Worm (Caenorhabditis elegans): ENCODE data around the gene ptl-1.

Gene ptl-1

DNA sequence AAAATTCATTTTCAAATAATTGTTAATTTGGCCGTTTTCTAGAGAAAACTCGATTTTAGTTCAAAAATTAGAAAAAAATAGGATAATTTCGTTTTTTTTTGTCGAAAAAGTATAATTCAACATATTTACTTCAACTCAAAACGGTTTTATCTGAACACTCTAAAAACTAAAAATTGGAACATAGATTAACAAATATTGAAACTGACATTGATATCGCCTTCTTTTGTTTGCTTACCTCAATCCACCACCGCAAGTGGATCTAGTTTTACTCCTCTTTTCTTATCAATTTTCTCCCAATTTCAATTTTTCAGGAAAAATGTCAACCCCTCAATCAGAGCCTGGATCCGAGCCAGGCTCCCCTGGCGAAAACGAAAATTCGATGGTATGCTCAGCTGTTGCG lies at the start of gene ptl-1:
TSS of gene ptl-1 (plus strand) at position 301 of the 400 bp plus-strand sequence.
- TF ChIP-seq hmg-4 (GFP tag; optimal IDR thresholded peaks at IDR 0.05) = no peak

DNA sequence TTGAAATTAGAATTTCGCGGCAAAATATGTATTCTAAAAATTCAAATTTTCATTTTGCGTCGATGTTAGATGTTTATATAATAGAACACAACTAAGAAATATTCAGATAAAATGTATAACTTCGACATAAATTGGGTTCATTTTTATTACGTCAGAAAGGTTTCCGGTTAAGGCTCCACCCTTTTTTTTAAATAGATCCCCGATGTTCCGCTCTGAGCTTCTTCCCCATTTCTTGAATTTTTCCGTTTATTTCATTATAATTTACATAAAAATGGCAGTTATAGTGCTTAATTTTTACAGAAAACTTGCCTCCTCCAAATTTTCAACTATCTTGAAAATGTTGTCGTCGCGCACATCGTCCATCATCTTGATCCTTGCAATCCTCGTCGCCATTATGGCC lies 40.2 kb upstream of the ptl-1 start, which contains the start of gene flp-24:
TSS of gene flp-24 (plus strand) at position 301 of the 400 bp plus-strand sequence.
- TF ChIP-seq ceh-36 (tag; optimal IDR thresholded peaks at IDR 0.05) = no peak
- TF ChIP-seq ets-7 (tag; optimal IDR thresholded peaks at IDR 0.05) = no peak
- no peak for TF ChIP-seq hmg-4 (GFP tag; optimal IDR thresholded peaks at IDR 0.05)
- no peak for TF ChIP-seq hmbx-1 (tag; optimal IDR thresholded peaks at IDR 0.05)
- TF ChIP-seq ama-1 (optimal IDR thresholded peaks at IDR 0.05) = no peak
- no peak for TF ChIP-seq B0310.2 (tag; optimal IDR thresholded peaks at IDR 0.05)
- TF ChIP-seq tra-4 (tag; optimal IDR thresholded peaks at IDR 0.05) = no peak
- TF ChIP-seq pes-1 (GFP tag; IDR thresholded peaks at IDR 0.05) = no peak
- TF ChIP-seq flt-1 (GFP tag; IDR thresholded peaks at IDR 0.05) = no peak
- TF ChIP-seq hnd-1 (tag; optimal IDR thresholded peaks at IDR 0.05) = no peak
- TF ChIP-seq tbx-11 (GFP tag; IDR thresholded peaks at IDR 0.05) = no peak
- TF ChIP-seq sea-1 (GFP tag; conservative IDR thresholded peaks at IDR 0.05) = no peak
- no peak for TF ChIP-seq F13C5.2 (tag; optimal IDR thresholded peaks at IDR 0.05)
- TF ChIP-seq aly-1 (tag; optimal IDR thresholded peaks at IDR 0.05) = no peak
- TF ChIP-seq scrt-1 (GFP tag; IDR thresholded peaks at IDR 0.05) = no peak
- TF ChIP-seq tbx-37 (GFP tag; conservative IDR thresholded peaks at IDR 0.05) = no peak
- no peak for TF ChIP-seq ceh-13 (GFP tag; optimal IDR thresholded peaks at IDR 0.05)

DNA sequence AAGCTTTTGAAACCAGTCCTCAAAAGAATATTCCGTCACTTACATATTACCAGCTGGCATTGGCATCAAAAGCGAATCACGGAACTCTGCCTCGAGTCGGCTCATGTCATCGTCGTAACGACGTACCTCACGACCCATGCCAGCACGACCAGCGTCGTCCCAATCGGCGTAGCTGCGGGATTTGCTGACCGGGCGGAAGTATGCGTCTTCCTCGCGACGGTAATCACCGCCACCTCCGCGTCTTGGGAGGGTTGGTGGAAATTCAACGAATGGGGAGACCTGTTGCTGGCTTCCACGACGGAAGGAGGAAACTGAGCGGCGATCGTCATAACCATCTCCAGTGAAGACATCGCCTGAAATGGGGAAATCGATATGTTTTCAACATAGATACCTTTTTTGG lies 36.9 kb upstream of the ptl-1 start:
- TF ChIP-seq tra-4 (tag; optimal IDR thresholded peaks at IDR 0.05) (no peak), hmg-4 (GFP tag; optimal IDR thresholded peaks at IDR 0.05) (no peak), ceh-36 (tag; optimal IDR thresholded peaks at IDR 0.05) (no peak), ama-1 (optimal IDR thresholded peaks at IDR 0.05) (no peak), ets-7 (tag; optimal IDR thresholded peaks at IDR 0.05) (no peak), F13C5.2 (tag; optimal IDR thresholded peaks at IDR 0.05) (no peak), ceh-13 (GFP tag; optimal IDR thresholded peaks at IDR 0.05) (no peak), B0310.2 (tag; optimal IDR thresholded peaks at IDR 0.05) (no peak), tbx-37 (GFP tag; conservative IDR thresholded peaks at IDR 0.05) (no peak), sea-1 (GFP tag; conservative IDR thresholded peaks at IDR 0.05) (no peak), flt-1 (GFP tag; IDR thresholded peaks at IDR 0.05) (no peak)

DNA sequence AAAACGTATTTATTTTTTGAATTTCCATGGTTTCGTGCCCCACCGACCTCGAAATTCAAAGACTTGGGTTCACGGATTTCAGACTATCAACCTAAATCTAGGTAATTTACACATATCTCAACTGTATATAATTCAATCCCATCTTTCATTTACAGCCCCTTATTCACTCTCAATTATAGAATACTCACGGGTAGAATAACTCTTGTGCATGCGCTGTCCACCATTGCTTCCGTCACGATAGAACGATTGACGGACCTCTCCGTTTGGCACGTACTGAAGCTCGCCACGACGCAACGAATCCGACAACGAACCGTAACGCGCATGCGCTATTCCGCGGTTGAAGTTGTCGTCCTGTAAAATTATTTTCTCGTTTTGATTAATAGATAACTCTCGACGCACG lies 36.3 kb upstream of the ptl-1 start:
- no peak for TF ChIP-seq ama-1 (optimal IDR thresholded peaks at IDR 0.05)
- TF ChIP-seq aly-1 (tag; optimal IDR thresholded peaks at IDR 0.05) = no peak
- TF ChIP-seq flt-1 (GFP tag; IDR thresholded peaks at IDR 0.05) = no peak
- no peak for TF ChIP-seq hmbx-1 (tag; optimal IDR thresholded peaks at IDR 0.05)
- TF ChIP-seq tbx-11 (GFP tag; IDR thresholded peaks at IDR 0.05) = no peak
- TF ChIP-seq B0310.2 (tag; optimal IDR thresholded peaks at IDR 0.05) = no peak
- TF ChIP-seq tbx-37 (GFP tag; conservative IDR thresholded peaks at IDR 0.05) = no peak
- TF ChIP-seq ets-7 (tag; optimal IDR thresholded peaks at IDR 0.05) = no peak
- TF ChIP-seq tra-4 (tag; optimal IDR thresholded peaks at IDR 0.05) = no peak
- TF ChIP-seq ceh-13 (GFP tag; optimal IDR thresholded peaks at IDR 0.05) = no peak
- TF ChIP-seq hmg-4 (GFP tag; optimal IDR thresholded peaks at IDR 0.05) = no peak
- no peak for TF ChIP-seq F13C5.2 (tag; optimal IDR thresholded peaks at IDR 0.05)
- no peak for TF ChIP-seq sea-1 (GFP tag; conservative IDR thresholded peaks at IDR 0.05)
- no peak for TF ChIP-seq pes-1 (GFP tag; IDR thresholded peaks at IDR 0.05)
- no peak for TF ChIP-seq scrt-1 (GFP tag; IDR thresholded peaks at IDR 0.05)
- TF ChIP-seq hnd-1 (tag; optimal IDR thresholded peaks at IDR 0.05) = no peak
- TF ChIP-seq ceh-36 (tag; optimal IDR thresholded peaks at IDR 0.05) = no peak

DNA sequence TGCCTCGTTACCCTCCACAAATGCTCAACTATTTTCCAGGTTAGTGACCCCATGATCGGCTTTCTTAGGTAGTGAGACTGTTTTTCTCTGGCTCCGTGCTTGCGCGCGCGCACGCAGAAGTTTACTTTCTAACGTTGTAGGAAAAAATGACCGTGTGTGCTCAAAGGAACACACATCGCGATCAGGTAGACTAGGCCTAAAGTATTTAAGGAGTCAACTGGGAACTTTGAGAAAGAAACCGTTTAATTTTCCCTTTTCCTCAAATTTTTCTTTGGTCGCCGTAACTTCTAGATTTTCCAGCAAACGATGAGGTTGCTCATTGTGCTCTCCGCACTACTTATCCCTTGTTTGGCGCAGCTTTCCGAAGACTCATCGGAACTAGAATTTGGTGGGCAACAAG lies 24.6 kb upstream of the ptl-1 start, which contains the start of gene idpp-1:
TSS of gene idpp-1 (plus strand) at position 301 of the 400 bp plus-strand sequence.
- TF ChIP-seq hmg-4 (GFP tag; optimal IDR thresholded peaks at IDR 0.05) = no peak
- TF ChIP-seq aly-1 (tag; optimal IDR thresholded peaks at IDR 0.05) = no peak
- no peak for TF ChIP-seq sea-1 (GFP tag; conservative IDR thresholded peaks at IDR 0.05)
- TF ChIP-seq tbx-11 (GFP tag; IDR thresholded peaks at IDR 0.05) = no peak
- no peak for TF ChIP-seq flt-1 (GFP tag; IDR thresholded peaks at IDR 0.05)
- no peak for TF ChIP-seq ceh-36 (tag; optimal IDR thresholded peaks at IDR 0.05)
- no peak for TF ChIP-seq scrt-1 (GFP tag; IDR thresholded peaks at IDR 0.05)
- TF ChIP-seq hnd-1 (tag; optimal IDR thresholded peaks at IDR 0.05) = no peak
- no peak for TF ChIP-seq ceh-13 (GFP tag; optimal IDR thresholded peaks at IDR 0.05)

DNA sequence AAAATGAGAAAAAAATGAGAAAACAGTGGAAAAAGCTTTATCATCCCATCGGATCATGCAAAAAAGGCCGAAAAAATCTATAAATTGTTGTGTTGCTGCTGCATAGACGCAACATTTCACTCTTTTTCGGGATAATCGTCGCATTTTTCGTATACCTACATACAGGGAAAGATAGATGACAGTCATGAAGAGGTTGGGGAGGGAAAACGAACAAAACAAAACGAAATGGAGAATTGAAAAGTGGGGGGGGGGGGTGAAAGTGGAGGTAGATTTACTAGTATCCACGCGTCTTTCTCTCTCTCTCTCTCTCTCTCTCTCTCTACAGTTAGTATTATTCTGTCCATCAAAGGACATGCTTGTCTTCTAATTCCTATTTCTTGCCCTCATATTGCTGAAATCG lies 20.5 kb upstream of the ptl-1 start:
- TF ChIP-seq sea-1 (GFP tag; conservative IDR thresholded peaks at IDR 0.05) (no peak), ceh-13 (GFP tag; optimal IDR thresholded peaks at IDR 0.05) (no peak), tbx-11 (GFP tag; IDR thresholded peaks at IDR 0.05) (no peak), aly-1 (tag; optimal IDR thresholded peaks at IDR 0.05) (no peak), tbx-37 (GFP tag; conservative IDR thresholded peaks at IDR 0.05) (no peak), scrt-1 (GFP tag; IDR thresholded peaks at IDR 0.05) (no peak), ets-7 (tag; optimal IDR thresholded peaks at IDR 0.05) (no peak), pes-1 (GFP tag; IDR thresholded peaks at IDR 0.05) (no peak), ceh-36 (tag; optimal IDR thresholded peaks at IDR 0.05) (no peak), tra-4 (tag; optimal IDR thresholded peaks at IDR 0.05) (no peak), F13C5.2 (tag; optimal IDR thresholded peaks at IDR 0.05) (no peak), hnd-1 (tag; optimal IDR thresholded peaks at IDR 0.05) (no peak), hmbx-1 (tag; optimal IDR thresholded peaks at IDR 0.05) (no peak), B0310.2 (tag; optimal IDR thresholded peaks at IDR 0.05) (no peak)

DNA sequence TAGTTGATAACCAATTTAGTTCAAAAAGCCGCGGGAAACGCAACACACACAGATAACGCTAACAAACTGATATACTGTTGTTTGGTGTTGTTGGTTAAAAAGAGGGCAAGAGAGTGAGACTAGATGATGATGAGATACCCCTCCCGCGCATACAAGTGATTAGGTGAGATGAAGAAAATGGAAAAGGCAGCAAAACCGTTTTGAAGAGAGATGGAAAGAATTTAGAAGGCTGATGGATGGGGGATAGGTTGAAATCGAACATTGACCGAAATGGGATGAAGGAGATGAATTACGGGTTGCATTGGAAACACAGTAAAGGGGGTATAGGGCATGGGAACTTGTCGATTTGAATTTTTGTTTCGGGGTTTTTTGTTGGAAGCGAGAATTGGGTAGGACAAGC lies 16.2 kb upstream of the ptl-1 start:
- TF ChIP-seq ama-1 (optimal IDR thresholded peaks at IDR 0.05) (no peak), ets-7 (tag; optimal IDR thresholded peaks at IDR 0.05) (no peak), pes-1 (GFP tag; IDR thresholded peaks at IDR 0.05) (no peak), tra-4 (tag; optimal IDR thresholded peaks at IDR 0.05) (no peak), flt-1 (GFP tag; IDR thresholded peaks at IDR 0.05) (no peak), hnd-1 (tag; optimal IDR thresholded peaks at IDR 0.05) (no peak), ceh-13 (GFP tag; optimal IDR thresholded peaks at IDR 0.05) (no peak), sea-1 (GFP tag; conservative IDR thresholded peaks at IDR 0.05) (no peak), tbx-37 (GFP tag; conservative IDR thresholded peaks at IDR 0.05) (no peak), tbx-11 (GFP tag; IDR thresholded peaks at IDR 0.05) (no peak)

DNA sequence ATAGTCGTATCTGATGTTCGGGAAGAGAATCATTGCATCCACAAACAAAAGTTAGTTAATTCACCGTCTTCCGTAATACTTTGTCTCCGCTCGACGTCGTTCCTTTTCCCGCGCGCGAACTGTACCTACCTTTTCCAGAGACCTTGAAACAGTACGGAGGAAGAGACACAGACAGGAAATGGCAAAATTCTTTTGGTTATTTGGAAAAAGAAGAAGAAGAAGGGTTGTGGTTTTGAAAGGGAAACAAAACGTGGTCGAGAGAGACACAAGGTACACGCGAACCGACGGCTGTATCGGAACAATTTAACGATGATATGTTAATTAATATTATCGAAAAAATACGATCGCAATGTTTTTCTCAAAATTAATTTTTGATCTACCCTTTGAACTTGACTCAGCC lies 15.0 kb upstream of the ptl-1 start:
- TF ChIP-seq hmbx-1 (tag; optimal IDR thresholded peaks at IDR 0.05) (no peak), hnd-1 (tag; optimal IDR thresholded peaks at IDR 0.05) (no peak), F13C5.2 (tag; optimal IDR thresholded peaks at IDR 0.05) (no peak), ceh-36 (tag; optimal IDR thresholded peaks at IDR 0.05) (no peak), hmg-4 (GFP tag; optimal IDR thresholded peaks at IDR 0.05) (no peak), flt-1 (GFP tag; IDR thresholded peaks at IDR 0.05) (no peak), aly-1 (tag; optimal IDR thresholded peaks at IDR 0.05) (no peak), tbx-37 (GFP tag; conservative IDR thresholded peaks at IDR 0.05) (no peak), tbx-11 (GFP tag; IDR thresholded peaks at IDR 0.05) (no peak), pes-1 (GFP tag; IDR thresholded peaks at IDR 0.05) (no peak), B0310.2 (tag; optimal IDR thresholded peaks at IDR 0.05) (no peak), ceh-13 (GFP tag; optimal IDR thresholded peaks at IDR 0.05) (no peak), scrt-1 (GFP tag; IDR thresholded peaks at IDR 0.05) (no peak), ama-1 (optimal IDR thresholded peaks at IDR 0.05) (no peak), sea-1 (GFP tag; conservative IDR thresholded peaks at IDR 0.05) (no peak), tra-4 (tag; optimal IDR thresholded peaks at IDR 0.05) (no peak), ets-7 (tag; optimal IDR thresholded peaks at IDR 0.05) (no peak)

All from whole organism, early embryonic.